Fruit fly (Drosophila melanogaster) whole organism, embryonic: ENCODE data around the gene CG12783.

ENCODE experiments used
- B-H1 ChIP-seq: fragments of 200-800 bp; sonication (Bioruptor generic); IDR thresholded peaks from 3 replicates; pipeline ENCODE4 v1.3.6; 2022; ENCODE audit warnings: missing biosample characterization, missing genetic modification characterization
- Bdp1 ChIP-seq: fragments of 200-800 bp; sonication (Bioruptor generic); optimal IDR thresholded peaks from 3 replicates; lab custom pipeline; 2016; ENCODE audit warnings: missing biosample characterization, missing genetic modification characterization
- CG10209 ChIP-seq: fragments of 200-800 bp; sonication (Bioruptor generic); optimal IDR thresholded peaks from 3 replicates; lab custom pipeline; 2017; ENCODE audit warnings: missing biosample characterization, mild to moderate bottlenecking, missing genetic modification characterization, missing genetic modification reagents
- CG10959 ChIP-seq: fragments of 200-800 bp; sonication (Bioruptor generic); IDR thresholded peaks from 2 replicates; pipeline ENCODE4 v1.3.6; 2022; ENCODE audit warnings: missing biosample characterization, missing genetic modification characterization
- CG11696 ChIP-seq: fragments of 200-800 bp; sonication (Bioruptor generic); IDR thresholded peaks from 2 replicates; pipeline ENCODE4 v1.3.6; 2022; ENCODE audit warnings: missing biosample characterization, missing genetic modification characterization
- CG12104 ChIP-seq: fragments of 200-800 bp; sonication (Bioruptor generic); optimal IDR thresholded peaks from 3 replicates; lab custom pipeline; 2016; ENCODE audit warnings: missing biosample characterization, missing genetic modification characterization
- CG15479 ChIP-seq: fragments of 200-800 bp; sonication (Bioruptor generic); optimal IDR thresholded peaks from 3 replicates; lab custom pipeline; 2019; ENCODE audit warnings: missing biosample characterization, mild to moderate bottlenecking, missing genetic modification characterization, moderate library complexity
- CG1792 ChIP-seq: fragments of 200-800 bp; sonication (Bioruptor generic); optimal IDR thresholded peaks from 2 replicates; lab custom pipeline; 2016; ENCODE audit warnings: missing biosample characterization, missing genetic modification characterization
- CG2199 ChIP-seq: fragments of 200-800 bp; sonication (Bioruptor generic); IDR thresholded peaks from 3 replicates; pipeline ENCODE4 v1.3.6; 2022; ENCODE audit warnings: missing biosample characterization, missing genetic modification characterization
- CG2712 ChIP-seq: fragments of 200-800 bp; optimal IDR thresholded peaks from 3 replicates; lab custom pipeline; 2019; ENCODE audit warnings: missing biosample characterization, mild to moderate bottlenecking, missing genetic modification characterization, moderate library complexity
- CG4404 ChIP-seq: fragments of 200-800 bp; sonication (Bioruptor generic); IDR thresholded peaks from 2 replicates; pipeline ENCODE4 v1.3.6; 2022; ENCODE audit warnings: missing biosample characterization, missing genetic modification characterization
- CG8944 ChIP-seq: fragments of 200-800 bp; sonication (Bioruptor generic); optimal IDR thresholded peaks from 3 replicates; lab custom pipeline; 2016; ENCODE audit warnings: missing biosample characterization, missing genetic modification characterization
- CG9609 ChIP-seq: fragments of 200-800 bp; sonication (Bioruptor generic); optimal IDR thresholded peaks from 3 replicates; lab custom pipeline; 2016; ENCODE audit warnings: missing biosample characterization, missing genetic modification characterization
- CG9797 ChIP-seq: fragments of 200-800 bp; sonication (Bioruptor generic); optimal IDR thresholded peaks from 3 replicates; lab custom pipeline; 2018; ENCODE audit warnings: missing biosample characterization, mild to moderate bottlenecking, missing genetic modification characterization
- D19B ChIP-seq: fragments of 200-800 bp; sonication (Bioruptor generic); optimal IDR thresholded peaks from 2 replicates; lab custom pipeline; 2017; ENCODE audit warnings: missing biosample characterization, mild to moderate bottlenecking, missing genetic modification characterization
- Dref ChIP-seq: fragments of 200-800 bp; sonication (Bioruptor generic); IDR thresholded peaks from 2 replicates; pipeline ENCODE4 v1.3.6; 2022; ENCODE audit warnings: missing biosample characterization, missing genetic modification characterization
- Fer1 ChIP-seq: fragments of 200-800 bp; sonication (Bioruptor generic); optimal IDR thresholded peaks from 2 replicates; lab custom pipeline; 2017; ENCODE audit warnings: missing biosample characterization, mild to moderate bottlenecking, missing genetic modification characterization
- H2.0 ChIP-seq: fragments of 200-800 bp; sonication (Bioruptor generic); IDR thresholded peaks from 2 replicates; pipeline ENCODE4 v1.3.6; 2022; ENCODE audit warnings: missing biosample characterization, missing genetic modification characterization
- HLH54F ChIP-seq: fragments of 200-800 bp; sonication (Bioruptor generic); optimal IDR thresholded peaks from 3 replicates; lab custom pipeline; 2016; ENCODE audit warnings: missing biosample characterization, missing genetic modification characterization
- HLHmδ ChIP-seq: fragments of 200-800 bp; sonication (Bioruptor generic); optimal IDR thresholded peaks from 2 replicates; lab custom pipeline; 2018; ENCODE audit warnings: missing biosample characterization, mild to moderate bottlenecking, missing genetic modification characterization, moderate library complexity
- NK7.1 ChIP-seq: fragments of 200-800 bp; sonication (Bioruptor generic); optimal IDR thresholded peaks from 3 replicates; lab custom pipeline; 2016; ENCODE audit warnings: missing biosample characterization, missing genetic modification characterization
- Opbp ChIP-seq: fragments of 200-800 bp; sonication (Bioruptor generic); IDR thresholded peaks from 3 replicates; pipeline ENCODE4 v1.3.6; 2022; ENCODE audit warnings: missing biosample characterization, missing genetic modification characterization; ENCODE audit not compliant: partially characterized antibody
- Spps ChIP-seq: fragments of 200-800 bp; sonication (Bioruptor generic); optimal IDR thresholded peaks from 2 replicates; lab custom pipeline; 2018; ENCODE audit warnings: missing biosample characterization, mild to moderate bottlenecking, missing genetic modification characterization
- Sry-δ ChIP-seq: fragments of 200-800 bp; sonication (Bioruptor generic); optimal IDR thresholded peaks from 2 replicates; lab custom pipeline; 2016; ENCODE audit warnings: missing biosample characterization, missing genetic modification characterization
- aop ChIP-seq: fragments of 200-800 bp; sonication (Bioruptor generic); IDR thresholded peaks from 2 replicates; pipeline ENCODE4 v1.3.6; 2022; ENCODE audit warnings: missing biosample characterization, missing genetic modification characterization
- ato ChIP-seq: fragments of 200-800 bp; sonication (Bioruptor generic); IDR thresholded peaks from 2 replicates; pipeline ENCODE4 v1.3.6; 2022; ENCODE audit warnings: missing biosample characterization, missing genetic modification characterization; ENCODE audit not compliant: partially characterized antibody
- bbx ChIP-seq: fragments of 200-800 bp; sonication (Bioruptor generic); IDR thresholded peaks from 2 replicates; pipeline ENCODE4 v1.3.6; 2022; ENCODE audit warnings: missing biosample characterization, missing genetic modification characterization; ENCODE audit not compliant: partially characterized antibody
- emc ChIP-seq: fragments of 200-800 bp; sonication (Bioruptor generic); optimal IDR thresholded peaks from 2 replicates; lab custom pipeline; 2016; ENCODE audit warnings: missing biosample characterization, missing genetic modification characterization
- en ChIP-seq: fragments of 200-800 bp; sonication (Bioruptor generic); optimal IDR thresholded peaks from 2 replicates; lab custom pipeline; 2016; ENCODE audit warnings: missing biosample characterization, missing genetic modification characterization
- esg ChIP-seq: fragments of 200-800 bp; sonication (Bioruptor generic); conservative IDR thresholded peaks from 2 replicates; pipeline ENCODE4 v1.3.6; 2022; ENCODE audit warnings: missing biosample characterization, missing genetic modification characterization
- exex ChIP-seq: fragments of 200-800 bp; sonication (Bioruptor generic); optimal IDR thresholded peaks from 4 replicates; lab custom pipeline; 2018; ENCODE audit warnings: missing biosample characterization, mild to moderate bottlenecking, missing genetic modification characterization, moderate library complexity
- grn ChIP-seq: fragments of 200-800 bp; sonication (Bioruptor generic); optimal IDR thresholded peaks from 3 replicates; lab custom pipeline; 2017; ENCODE audit warnings: missing biosample characterization, missing genetic modification characterization
- gsb-n ChIP-seq: fragments of 200-800 bp; sonication (Bioruptor generic); optimal IDR thresholded peaks from 3 replicates; lab custom pipeline; 2018; ENCODE audit warnings: missing biosample characterization, mild to moderate bottlenecking, missing genetic modification characterization
- jing ChIP-seq: fragments of 200-800 bp; sonication (Bioruptor generic); optimal IDR thresholded peaks from 2 replicates; lab custom pipeline; 2018; ENCODE audit warnings: missing biosample characterization, mild to moderate bottlenecking, missing genetic modification characterization
- kay ChIP-seq: fragments of 200-800 bp; sonication (Bioruptor generic); optimal IDR thresholded peaks from 2 replicates; lab custom pipeline; 2016; ENCODE audit warnings: missing biosample characterization, missing genetic modification characterization
- klu ChIP-seq: fragments of 200-800 bp; sonication (Bioruptor generic); IDR thresholded peaks from 2 replicates; pipeline ENCODE4 v1.3.6; 2022; ENCODE audit warnings: missing biosample characterization, missing genetic modification characterization
- kni ChIP-seq: fragments of 200-800 bp; sonication (Bioruptor generic); optimal IDR thresholded peaks from 3 replicates; lab custom pipeline; 2017; ENCODE audit warnings: mild to moderate bottlenecking, missing biosample characterization, missing genetic modification reagents, missing genetic modification characterization
- lilli ChIP-seq: fragments of 200-800 bp; sonication (Bioruptor generic); optimal IDR thresholded peaks from 3 replicates; lab custom pipeline; 2016; ENCODE audit warnings: missing biosample characterization, missing genetic modification characterization
- lov ChIP-seq, 2 experiments: fragments of 200-800 bp in 1 of 2; fragments of >200 bp in 1 of 2; sonication (Bioruptor generic) in 1 of 2; IDR thresholded peaks in 1 of 2; optimal IDR thresholded peaks in 1 of 2; 2 replicates in 1 of 2; 3 replicates in 1 of 2; pipeline versions ENCODE4 v1.3.6 to Lab custom; 2017 to 2022; ENCODE audit warnings: missing biosample characterization in 1 of 2, missing genetic modification characterization in 1 of 2
- luna ChIP-seq: fragments of 200-800 bp; sonication (Bioruptor generic); optimal IDR thresholded peaks from 2 replicates; lab custom pipeline; 2016; ENCODE audit warnings: missing biosample characterization, missing genetic modification characterization
- mld ChIP-seq: fragments of 200-800 bp; sonication (Bioruptor generic); IDR thresholded peaks from 3 replicates; pipeline ENCODE4 v1.3.6; 2022; ENCODE audit warnings: missing biosample characterization, missing genetic modification characterization; ENCODE audit not compliant: partially characterized antibody
- nerfin-2 ChIP-seq: fragments of 200-800 bp; sonication (Bioruptor generic); IDR thresholded peaks from 2 replicates; pipeline ENCODE4 v1.3.6; 2022; ENCODE audit warnings: missing biosample characterization, missing genetic modification characterization; ENCODE audit not compliant: partially characterized antibody
- row ChIP-seq: fragments of 200-800 bp; sonication (Bioruptor generic); IDR thresholded peaks from 3 replicates; pipeline ENCODE4 v1.3.6; 2022; ENCODE audit warnings: missing biosample characterization, missing genetic modification characterization
- seq ChIP-seq: fragments of 200-800 bp; sonication (Bioruptor generic); IDR thresholded peaks from 2 replicates; pipeline ENCODE4 v1.3.6; 2022; ENCODE audit warnings: missing biosample characterization, missing genetic modification characterization
- shn ChIP-seq: fragments of 200-800 bp; sonication (Bioruptor generic); optimal IDR thresholded peaks from 3 replicates; lab custom pipeline; 2016; ENCODE audit warnings: missing biosample characterization, missing genetic modification characterization
- slou ChIP-seq: fragments of 200-800 bp; sonication (Bioruptor generic); optimal IDR thresholded peaks from 3 replicates; lab custom pipeline; 2016; ENCODE audit warnings: missing biosample characterization, missing genetic modification characterization
- tgo ChIP-seq: fragments of 200-800 bp; sonication (Bioruptor generic); IDR thresholded peaks from 3 replicates; pipeline ENCODE4 v1.3.6; 2022; ENCODE audit warnings: missing biosample characterization, missing genetic modification characterization
- tna ChIP-seq: fragments of 200-800 bp; sonication (Bioruptor generic); IDR thresholded peaks from 2 replicates; pipeline ENCODE4 v1.3.6; 2022; ENCODE audit warnings: missing biosample characterization, missing genetic modification characterization; ENCODE audit not compliant: partially characterized antibody
- tx ChIP-seq: fragments of 200-800 bp; sonication (Bioruptor generic); optimal IDR thresholded peaks from 2 replicates; lab custom pipeline; 2016; ENCODE audit warnings: missing biosample characterization, missing genetic modification characterization
- unc-4 ChIP-seq: fragments of 200-800 bp; sonication (Bioruptor generic); IDR thresholded peaks from 2 replicates; pipeline ENCODE4 v1.3.6; 2022; ENCODE audit warnings: missing biosample characterization, missing genetic modification characterization; ENCODE audit not compliant: partially characterized antibody
- unpg ChIP-seq: fragments of 200-800 bp; sonication (Bioruptor generic); optimal IDR thresholded peaks from 3 replicates; lab custom pipeline; 2018; ENCODE audit warnings: missing biosample characterization, mild to moderate bottlenecking, missing genetic modification characterization, moderate library complexity

Gene CG12783

DNA sequence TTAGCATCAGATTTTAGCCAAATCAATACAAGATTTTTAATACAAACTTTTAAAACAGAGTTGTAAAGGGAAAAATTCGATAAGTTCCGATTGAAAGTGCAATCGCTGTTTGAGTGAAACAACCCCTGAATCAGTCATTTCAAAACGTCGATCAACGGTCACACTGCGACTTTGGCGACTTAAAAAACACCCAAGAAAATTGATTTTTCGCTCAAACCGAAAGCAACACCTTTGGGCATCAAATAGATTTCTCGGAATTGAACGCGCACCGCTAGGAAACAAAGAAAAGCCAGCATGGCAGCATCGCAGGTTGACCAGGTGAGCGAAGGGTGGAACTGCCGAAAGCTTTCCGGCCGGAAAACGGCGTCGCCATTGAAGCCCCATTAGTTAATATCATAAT, 30.4 kb upstream of the CG12783 start, which contains the start of gene Arl6IP1 (continued):
- TF ChIP-seq seq (GFP tag; lab: Robert Waterston, UW) (peak; percentile 30; the same call in 1 of the 2 replicates), CG8944 (GFP tag; lab: Kevin White, UChicago) (no peak), row (GFP tag; lab: Robert Waterston, UW) (no peak), H2.0 (GFP tag; lab: Robert Waterston, UW) (no peak), slou (GFP tag; lab: Kevin White, UChicago) (no peak), CG10209 (GFP tag; lab: Kevin White, UChicago) (no peak), bbx (GFP tag; lab: Robert Waterston, UW) (peak; percentile 67), mld (GFP tag; lab: Robert Waterston, UW) (no peak), CG11696 (GFP tag; lab: Robert Waterston, UW) (no peak), ato (GFP tag; lab: Robert Waterston, UW) (no peak), Bdp1 (no peak), CG15479 (GFP tag; lab: Kevin White, UChicago) (no peak), Opbp (peak; percentile 62; the same call in 2 of the 3 replicates), luna (GFP tag; lab: Kevin White, UChicago) (no peak), tgo (GFP tag; lab: Robert Waterston, UW) (no peak), shn (GFP tag; lab: Kevin White, UChicago) (no peak), CG12104 (GFP tag; lab: Kevin White, UChicago) (no peak), CG1792 (GFP tag; lab: Kevin White, UChicago) (no peak), D19B (no peak), HLHmδ (GFP tag; lab: Kevin White, UChicago) (no peak), lilli (GFP tag; lab: Kevin White, UChicago) (no peak), Dref (GFP tag; lab: Robert Waterston, UW) (peak; percentile 88), HLH54F (GFP tag; lab: Kevin White, UChicago) (no peak), CG2712 (no peak), esg (GFP tag; lab: Robert Waterston, UW) (no peak), nerfin-2 (peak; percentile 47; the same call in 1 of the 2 replicates), tna (GFP tag; lab: Robert Waterston, UW) (peak; percentile 50), unpg (GFP tag; lab: Kevin White, UChicago) (no peak), aop (no peak), tx (no peak), en (GFP tag; lab: Kevin White, UChicago) (no peak), emc (GFP tag; lab: Kevin White, UChicago) (no peak), unc-4 (peak; percentile 34; the same call in 1 of the 2 replicates), B-H1 (GFP tag; lab: Robert Waterston, UW) (no peak), NK7.1 (GFP tag; lab: Kevin White, UChicago) (no peak), CG10959 (GFP tag; lab: Robert Waterston, UW) (no peak), exex (tag; lab: Kevin White, UChicago) (no peak), Sry-δ (GFP tag; lab: Kevin White, UChicago) (peak; percentile 62), CG4404 (no peak), kni (no peak), CG2199 (GFP tag; lab: Robert Waterston, UW) (no peak), Fer1 (GFP tag; lab: Kevin White, UChicago) (no peak), jing (GFP tag; lab: Kevin White, UChicago) (no peak), grn (GFP tag; lab: Kevin White, UChicago) (no peak), CG9797 (GFP tag; lab: Kevin White, UChicago) (peak; percentile 86), klu (GFP tag; lab: Robert Waterston, UW) (no peak), Spps (no peak), kay (no peak), lov (optimal IDR thresholded peaks at IDR 0.05; lab: Kevin White, UChicago) (no peak), lov (GFP tag; IDR thresholded peaks at IDR 0.05; lab: Robert Waterston, UW) (no peak), CG9609 (GFP tag; lab: Kevin White, UChicago) (no peak), gsb-n (tag; lab: Kevin White, UChicago) (no peak)
